Fruit fly (Drosophila melanogaster): ENCODE measurements around the gene IP3K2.

The IP3K2 gene

dm6 chrX:13287854-13288376, 15.5 kb upstream of the IP3K2 start, which contains the start of gene Remo (continued):
- peak; percentile 44 for TF ChIP-seq Med (GFP tag)
- no peak for TF ChIP-seq Atf-2 (GFP tag; optimal IDR thresholded peaks at IDR 0.05)
- no peak for TF ChIP-seq CG7271 (tag; optimal IDR thresholded peaks at IDR 0.05)
- no peak for TF ChIP-seq ind (GFP tag; optimal IDR thresholded peaks at IDR 0.05)
- no peak for TF ChIP-seq Sox102F (GFP tag; optimal IDR thresholded peaks at IDR 0.05)
- TF ChIP-seq CG11695 (GFP tag; IDR thresholded peaks at IDR 0.05), result no peak
- TF ChIP-seq CG10654 (GFP tag; optimal IDR thresholded peaks at IDR 0.05), result no peak
- TF ChIP-seq CG7839 (tag; optimal IDR thresholded peaks at IDR 0.05), result no peak
- TF ChIP-seq CG15479 (GFP tag; optimal IDR thresholded peaks at IDR 0.05), result peak; percentile 62
- TF ChIP-seq lola (GFP tag; optimal IDR thresholded peaks at IDR 0.05), result no peak
- TF ChIP-seq CG7963 (GFP tag; IDR thresholded peaks at IDR 0.05; ENCODE audit: partially characterized antibody), result no peak
- no peak for TF ChIP-seq Xrp1 (GFP tag; IDR thresholded peaks at IDR 0.05)
- TF ChIP-seq ro (GFP tag; IDR thresholded peaks at IDR 0.05), result no peak
- no peak for TF ChIP-seq CG9609 (GFP tag; optimal IDR thresholded peaks at IDR 0.05)
- TF ChIP-seq run (tag; optimal IDR thresholded peaks at IDR 0.05), result no peak
- no peak for TF ChIP-seq CG8944 (GFP tag; optimal IDR thresholded peaks at IDR 0.05)
- TF ChIP-seq CG14050 (GFP tag; IDR thresholded peaks at IDR 0.05), result no peak
- TF ChIP-seq repo (GFP tag; optimal IDR thresholded peaks at IDR 0.05), result no peak
- peak; percentile 35; the same call in 1 of the 3 replicates for TF ChIP-seq Dbx (GFP tag; IDR thresholded peaks at IDR 0.05)
- peak; percentile 52; the same call in 1 of the 2 replicates for TF ChIP-seq MBD-R2 (GFP tag; IDR thresholded peaks at IDR 0.05)
- TF ChIP-seq CG30431 (GFP tag; optimal IDR thresholded peaks at IDR 0.05), result no peak
- no peak for TF ChIP-seq Awh (GFP tag; IDR thresholded peaks at IDR 0.05)
- TF ChIP-seq CG12744 (GFP tag; optimal IDR thresholded peaks at IDR 0.05), result no peak
- no peak for TF ChIP-seq emc (GFP tag; optimal IDR thresholded peaks at IDR 0.05)
- peak; percentile 72 for TF ChIP-seq bcd (GFP tag; optimal IDR thresholded peaks at IDR 0.05)
- no peak for TF ChIP-seq CG6683 (GFP tag; optimal IDR thresholded peaks at IDR 0.05)
- no peak for TF ChIP-seq Sin3A (optimal IDR thresholded peaks at IDR 0.05)
- no peak for TF ChIP-seq bowl (GFP tag; IDR thresholded peaks at IDR 0.05)
- TF ChIP-seq slou (GFP tag; optimal IDR thresholded peaks at IDR 0.05), result no peak
- no peak for TF ChIP-seq CG6689 (GFP tag; IDR thresholded peaks at IDR 0.05)
- no peak for TF ChIP-seq CG10274 (GFP tag; optimal IDR thresholded peaks at IDR 0.05)
- peak; percentile 24 for TF ChIP-seq Nf-YC (tag; optimal IDR thresholded peaks at IDR 0.05)
- TF ChIP-seq Bdp1 (GFP tag; optimal IDR thresholded peaks at IDR 0.05), result no peak
- peak; percentile 77 for TF ChIP-seq Scr (GFP tag; IDR thresholded peaks at IDR 0.05; ENCODE audit: partially characterized antibody)
- TF ChIP-seq sc (optimal IDR thresholded peaks at IDR 0.05), result no peak
- TF ChIP-seq sc (GFP tag; optimal IDR thresholded peaks at IDR 0.05), result no peak
- peak; percentile 57; the same call in 2 of the 3 replicates for TF ChIP-seq HLH4C (GFP tag; IDR thresholded peaks at IDR 0.05; ENCODE audit: partially characterized antibody)
- no peak for TF ChIP-seq crc (GFP tag; optimal IDR thresholded peaks at IDR 0.05)
- no peak for TF ChIP-seq gsb-n (tag; optimal IDR thresholded peaks at IDR 0.05)
- no peak for TF ChIP-seq ase (GFP tag; IDR thresholded peaks at IDR 0.05)
- TF ChIP-seq CG2129 (GFP tag; IDR thresholded peaks at IDR 0.05; ENCODE audit: partially characterized antibody), result peak; percentile 31; the same call in 1 of the 2 replicates
- TF ChIP-seq CG17328 (GFP tag; IDR thresholded peaks at IDR 0.05), result no peak
- no peak for TF ChIP-seq Neu2 (GFP tag; optimal IDR thresholded peaks at IDR 0.05; ENCODE audit: borderline replicate concordance)
- no peak for TF ChIP-seq CG6272 (GFP tag; IDR thresholded peaks at IDR 0.05)
- no peak for TF ChIP-seq ranshi (GFP tag; IDR thresholded peaks at IDR 0.05)
- TF ChIP-seq ERR (GFP tag; optimal IDR thresholded peaks at IDR 0.05), result no peak
- TF ChIP-seq Dip2 (GFP tag; IDR thresholded peaks at IDR 0.05), result no peak
- no peak for TF ChIP-seq Doc2 (GFP tag; IDR thresholded peaks at IDR 0.05)
- TF ChIP-seq CG17829 (tag; optimal IDR thresholded peaks at IDR 0.05), result no peak
- no peak for TF ChIP-seq unpg (GFP tag; optimal IDR thresholded peaks at IDR 0.05)
- TF ChIP-seq crol (GFP tag; IDR thresholded peaks at IDR 0.05), result peak; percentile 88
- no peak for TF ChIP-seq D19A (tag; optimal IDR thresholded peaks at IDR 0.05)

Data from whole organism, embryonic.